Worm (Caenorhabditis elegans) whole organism, young adult: Measurements from ENCODE around the gene F26D2.3.

Source experiments
- B0019.2 ChIP-seq: fragments of 200-800 bp; sonication (Bioruptor generic); conservative IDR thresholded peaks from 2 replicates; pipeline ENCODE4 v1.3.6; 2022; ENCODE audit warnings: missing genetic modification reagents, missing genetic modification characterization, missing compliant biosample characterization
- B0261.1 ChIP-seq: sonication (generic microtip); optimal IDR thresholded peaks from 2 replicates; lab custom pipeline; 2016; ENCODE audit warnings: mild to moderate bottlenecking, missing genetic modification characterization, moderate library complexity, missing compliant biosample characterization
- B0336.3 ChIP-seq: fragments of 200-800 bp; sonication (Bioruptor generic); IDR thresholded peaks from 2 replicates; pipeline ENCODE4 v1.3.6; 2022; ENCODE audit warnings: missing genetic modification characterization, missing compliant biosample characterization
- F10E7.11 ChIP-seq: sonication (generic microtip); optimal IDR thresholded peaks from 2 replicates; lab custom pipeline; 2017; ENCODE audit warnings: mild to moderate bottlenecking, missing genetic modification characterization, moderate library complexity, missing compliant biosample characterization
- F23B12.7 ChIP-seq: sonication (generic microtip); optimal IDR thresholded peaks from 2 replicates; lab custom pipeline; 2017; ENCODE audit warnings: missing genetic modification characterization, mild to moderate bottlenecking, missing compliant biosample characterization, antibody characterized with exemption, moderate library complexity; ENCODE audit not compliant: insufficient read depth
- F49E8.2 ChIP-seq: sonication (generic microtip); optimal IDR thresholded peaks from 3 replicates; lab custom pipeline; 2017; ENCODE audit warnings: missing genetic modification characterization, mild to moderate bottlenecking, missing compliant biosample characterization, antibody characterized with exemption, moderate library complexity; ENCODE audit not compliant: insufficient read depth
- K11D2.4 ChIP-seq: fragments of 200-800 bp; sonication (Bioruptor generic); IDR thresholded peaks from 2 replicates; pipeline ENCODE4 v1.3.6; 2022; ENCODE audit warnings: missing genetic modification reagents, missing genetic modification characterization, missing compliant biosample characterization
- T07F8.4 ChIP-seq: sonication (generic microtip); optimal IDR thresholded peaks from 2 replicates; lab custom pipeline; 2016; ENCODE audit warnings: mild to moderate bottlenecking, missing genetic modification characterization, moderate library complexity, missing compliant biosample characterization
- akir-1 ChIP-seq: fragments of 200-800 bp; sonication (Bioruptor generic); optimal IDR thresholded peaks from 2 replicates; lab custom pipeline; 2018; ENCODE audit warnings: mild to moderate bottlenecking, missing genetic modification characterization, moderate library complexity, missing compliant biosample characterization
- athp-1 ChIP-seq: sonication (generic microtip); optimal IDR thresholded peaks from 2 replicates; lab custom pipeline; 2017; ENCODE audit warnings: mild to moderate bottlenecking, missing genetic modification characterization, missing compliant biosample characterization
- attf-3 ChIP-seq: fragments of 200-800 bp; sonication (Bioruptor generic); conservative IDR thresholded peaks from 2 replicates; pipeline ENCODE4 v1.3.6; 2022; ENCODE audit warnings: missing genetic modification reagents, missing genetic modification characterization, missing compliant biosample characterization
- cebp-1 ChIP-seq, 2 experiments: fragments of 200-800 bp in 1 of 2; sonication (Bioruptor generic) in 1 of 2; sonication (generic microtip) in 1 of 2; IDR thresholded peaks in 1 of 2; optimal IDR thresholded peaks in 1 of 2; 2 replicates each; pipeline versions ENCODE4 v1.3.6 to Lab custom; 2017 to 2022; ENCODE audit warnings: missing compliant biosample characterization in 2 of 2, missing genetic modification characterization in 2 of 2, mild to moderate bottlenecking in 1 of 2, missing genetic modification reagents in 1 of 2, moderate library complexity in 1 of 2
- ceh-58 ChIP-seq: fragments of 200-800 bp; sonication (Bioruptor generic); IDR thresholded peaks from 2 replicates; pipeline ENCODE4 v1.3.6; 2022; ENCODE audit warnings: missing genetic modification characterization, missing compliant biosample characterization
- efl-1 ChIP-seq: fragments of 150-350 bp; optimal IDR thresholded peaks from 2 replicates; lab custom pipeline; 2014; ENCODE audit warnings: missing biosample characterization, missing genetic modification reagents, missing genetic modification characterization
- hlh-12 ChIP-seq: sonication (generic microtip); optimal IDR thresholded peaks from 2 replicates; lab custom pipeline; 2016; ENCODE audit warnings: missing genetic modification characterization, missing compliant biosample characterization
- hmg-20 ChIP-seq: fragments of 200-800 bp; sonication (Bioruptor generic); IDR thresholded peaks from 2 replicates; pipeline ENCODE4 v1.3.6; 2022; ENCODE audit warnings: missing genetic modification reagents, missing genetic modification characterization, missing compliant biosample characterization
- lag-1 ChIP-seq: fragments of 200-800 bp; sonication (Bioruptor generic); IDR thresholded peaks from 2 replicates; pipeline ENCODE4 v1.3.6; 2022; ENCODE audit warnings: missing genetic modification reagents, missing genetic modification characterization, missing compliant biosample characterization
- lsl-1 ChIP-seq: fragments of 200-800 bp; sonication (Bioruptor generic); optimal IDR thresholded peaks from 2 replicates; lab custom pipeline; 2018; ENCODE audit warnings: mild to moderate bottlenecking, missing genetic modification characterization, moderate library complexity, missing compliant biosample characterization
- madf-8 ChIP-seq: fragments of 200-800 bp; sonication (Bioruptor generic); conservative IDR thresholded peaks from 2 replicates; pipeline ENCODE4 v1.3.6; 2022; ENCODE audit warnings: missing genetic modification reagents, missing genetic modification characterization, missing compliant biosample characterization
- nfyb-1 ChIP-seq: fragments of 200-800 bp; sonication (Bioruptor generic); IDR thresholded peaks from 2 replicates; pipeline ENCODE4 v1.3.6; 2022; ENCODE audit warnings: missing genetic modification reagents, missing genetic modification characterization, missing compliant biosample characterization
- nhr-27 ChIP-seq: fragments of 200-800 bp; sonication (Bioruptor generic); optimal IDR thresholded peaks from 2 replicates; lab custom pipeline; 2018; ENCODE audit warnings: mild to moderate bottlenecking, missing genetic modification characterization, moderate library complexity, missing compliant biosample characterization
- pha-4 ChIP-seq: fragments of 150-350 bp; sonication (generic microtip); optimal IDR thresholded peaks from 2 replicates; lab custom pipeline; 2014; ENCODE audit warnings: missing biosample characterization, missing genetic modification reagents, missing genetic modification characterization
- rcor-1 ChIP-seq: fragments of 200-800 bp; sonication (Bioruptor generic); IDR thresholded peaks from 2 replicates; pipeline ENCODE4 v1.3.6; 2022; ENCODE audit warnings: missing genetic modification reagents, missing genetic modification characterization, missing compliant biosample characterization
- rpc-1 ChIP-seq, 2 experiments: fragments of 150-350 bp in 1 of 2; sonication (generic microtip) in 1 of 2; optimal IDR thresholded peaks; 2 replicates each; lab custom pipeline; 2014 to 2018; ENCODE audit warnings: missing biosample characterization in 1 of 2, missing genetic modification characterization in 1 of 2, missing genetic modification reagents in 1 of 2, missing genotype in 1 of 2
- sdz-38 ChIP-seq: sonication (generic microtip); optimal IDR thresholded peaks from 2 replicates; lab custom pipeline; 2016; ENCODE audit warnings: missing genotype, missing genetic modification characterization, missing compliant biosample characterization
- sptf-2 ChIP-seq: fragments of 200-800 bp; sonication (Bioruptor generic); optimal IDR thresholded peaks from 2 replicates; lab custom pipeline; 2018; ENCODE audit warnings: mild to moderate bottlenecking, missing genetic modification characterization, missing compliant biosample characterization
- tbp1 ChIP-seq: fragments of 200-800 bp; sonication (Bioruptor generic); optimal IDR thresholded peaks from 2 replicates; lab custom pipeline; 2018; ENCODE audit warnings: mild to moderate bottlenecking, missing genetic modification characterization, missing compliant biosample characterization
- xnd-1 ChIP-seq: sonication (generic microtip); optimal IDR thresholded peaks from 2 replicates; lab custom pipeline; 2016; ENCODE audit warnings: missing genotype, missing genetic modification reagents, missing genetic modification characterization, missing compliant biosample characterization
- ztf-18 ChIP-seq: sonication (generic microtip); optimal IDR thresholded peaks from 2 replicates; lab custom pipeline; 2016; ENCODE audit warnings: missing genotype, mild to moderate bottlenecking, missing genetic modification characterization, missing compliant biosample characterization
- ztf-22 ChIP-seq: fragments of 200-800 bp; sonication (Bioruptor generic); optimal IDR thresholded peaks from 2 replicates; lab custom pipeline; 2018; ENCODE audit warnings: mild to moderate bottlenecking, missing genetic modification characterization, moderate library complexity, missing compliant biosample characterization
- ztf-28 ChIP-seq: fragments of 200-800 bp; sonication (Bioruptor generic); IDR thresholded peaks from 2 replicates; pipeline ENCODE4 v1.3.6; 2022; ENCODE audit warnings: missing genetic modification reagents, missing genetic modification characterization, missing compliant biosample characterization

Gene F26D2.3

DNA sequence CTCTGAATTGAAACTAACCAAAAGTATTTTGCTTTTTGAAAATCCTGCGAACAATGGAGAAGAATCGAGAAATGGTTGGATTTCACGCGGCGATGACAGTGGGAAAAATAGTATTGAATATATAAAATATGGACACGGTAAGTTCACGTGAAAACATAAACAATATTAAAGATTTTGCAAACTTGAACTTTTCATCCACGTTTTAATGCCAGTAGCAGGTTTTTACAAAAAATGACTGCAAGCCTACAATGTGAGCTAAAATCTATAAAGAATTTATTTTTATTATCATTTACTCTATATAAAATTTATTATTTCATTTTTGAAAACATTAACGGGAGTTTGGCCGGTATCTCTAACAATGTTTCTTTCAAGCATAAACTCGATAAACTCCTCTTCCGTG lies 21.7 kb downstream of the F26D2.3 start, which contains the start of gene F26D2.10:
Gene F26D2.10, minus strand, starts transcription at position 101 of the 400 bp plus-strand sequence.
- TF ChIP-seq ztf-22 = no peak
- no peak for TF ChIP-seq F10E7.11
- no peak for TF ChIP-seq F49E8.2 (tag; lab: Kevin White, UChicago)
- TF ChIP-seq F23B12.7 (tag; lab: Kevin White, UChicago) = no peak
- TF ChIP-seq athp-1 (tag; lab: Kevin White, UChicago) = no peak
- no peak for TF ChIP-seq hlh-12
- TF ChIP-seq xnd-1 = no peak
- no peak for TF ChIP-seq ceh-58 (GFP tag; lab: Robert Waterston, UW)
- no peak for TF ChIP-seq pha-4 (tag; lab: Kevin White, UChicago)
- TF ChIP-seq B0336.3 (GFP tag; lab: Robert Waterston, UW) = no peak
- TF ChIP-seq T07F8.4 (tag; lab: Kevin White, UChicago) = no peak

DNA sequence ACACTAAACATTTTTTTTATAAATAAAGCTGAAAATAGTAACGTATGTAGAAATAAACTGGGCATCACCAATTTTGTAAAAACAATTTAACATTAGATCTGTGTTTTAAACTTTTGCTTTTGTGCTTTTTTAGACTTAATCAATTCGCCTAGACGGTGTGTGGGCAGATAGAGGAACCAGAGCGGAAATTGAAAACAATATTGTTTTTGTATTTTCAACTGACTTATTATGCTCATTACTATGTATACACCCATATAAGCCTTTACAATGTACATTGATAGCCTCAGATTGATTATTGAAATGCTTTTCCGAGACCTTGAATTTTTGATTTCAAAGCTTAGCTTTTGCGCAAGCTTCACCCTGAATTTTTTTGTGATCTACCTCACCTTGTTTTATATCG lies 22.2 kb downstream of the F26D2.3 start, which contains the start of gene str-73:
Gene str-73, plus strand, starts transcription at position 301 of the 400 bp plus-strand sequence.
- TF ChIP-seq tbp1 = no peak
- no peak for TF ChIP-seq akir-1 (GFP tag; lab: Kevin White, UChicago)

DNA sequence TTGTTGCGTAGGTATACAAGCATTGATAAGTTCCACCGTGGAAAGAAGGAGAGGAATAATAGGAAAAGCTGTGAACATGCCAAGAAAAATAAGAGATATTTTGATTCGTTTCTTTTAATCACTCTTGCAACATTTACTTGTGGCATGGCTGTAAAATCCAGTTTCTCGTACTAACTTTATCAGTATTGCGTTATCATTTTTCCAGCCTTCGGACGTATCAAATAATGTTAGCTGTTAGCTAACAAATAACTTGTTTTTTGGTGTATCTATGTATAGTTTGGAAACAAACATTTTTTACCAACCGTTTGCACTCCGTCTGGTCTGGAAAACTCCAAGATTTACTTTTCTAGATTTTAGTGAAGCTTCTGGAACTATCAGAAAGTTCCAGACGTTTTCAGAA lies 25.7 kb downstream of the F26D2.3 start, which contains the start of gene clec-234:
Gene clec-234, minus strand, starts transcription at position 101 of the 400 bp plus-strand sequence.
- TF ChIP-seq akir-1 (GFP tag; lab: Kevin White, UChicago) = no peak
- no peak for TF ChIP-seq efl-1
- no peak for TF ChIP-seq rcor-1
- TF ChIP-seq B0019.2 (GFP tag; lab: Robert Waterston, UW) = no peak
- no peak for TF ChIP-seq F23B12.7 (tag; lab: Kevin White, UChicago)
- TF ChIP-seq attf-3 (GFP tag; lab: Robert Waterston, UW) = no peak
- TF ChIP-seq lag-1 = no peak
- no peak for TF ChIP-seq hlh-12
- TF ChIP-seq sdz-38 = no peak
- no peak for TF ChIP-seq T07F8.4 (tag; lab: Kevin White, UChicago)
- no peak for TF ChIP-seq tbp1
- TF ChIP-seq athp-1 (tag; lab: Kevin White, UChicago) = no peak
- no peak for TF ChIP-seq madf-8 (GFP tag; lab: Robert Waterston, UW)

DNA sequence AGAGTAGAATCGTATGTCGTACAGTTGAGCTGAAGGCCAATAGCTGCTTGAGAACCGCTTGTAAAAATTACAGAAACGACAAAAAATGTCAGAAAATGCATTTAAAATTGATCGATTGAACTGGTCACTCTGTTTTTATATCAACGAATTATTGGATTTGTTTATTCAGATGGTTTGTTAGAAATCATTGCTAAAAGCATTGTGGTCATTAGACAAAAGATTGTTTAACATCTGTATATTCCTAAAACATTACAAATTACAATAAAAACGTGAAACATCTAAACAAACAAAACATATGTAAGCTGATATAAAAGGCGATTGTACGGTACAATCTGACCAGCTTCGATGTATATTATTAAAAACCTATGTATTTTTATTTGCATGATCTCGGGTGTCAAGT lies 27.7 kb downstream of the F26D2.3 start, which contains the start of the genes F26D2.13 and F26D2.14:
Gene F26D2.13, minus strand, starts transcription at position 101 of the 400 bp plus-strand sequence.
Gene F26D2.14, plus strand, starts transcription at position 346 of the 400 bp plus-strand sequence.
- TF ChIP-seq nhr-27 = no peak
- TF ChIP-seq, all 124 proteins: peak for 0

DNA sequence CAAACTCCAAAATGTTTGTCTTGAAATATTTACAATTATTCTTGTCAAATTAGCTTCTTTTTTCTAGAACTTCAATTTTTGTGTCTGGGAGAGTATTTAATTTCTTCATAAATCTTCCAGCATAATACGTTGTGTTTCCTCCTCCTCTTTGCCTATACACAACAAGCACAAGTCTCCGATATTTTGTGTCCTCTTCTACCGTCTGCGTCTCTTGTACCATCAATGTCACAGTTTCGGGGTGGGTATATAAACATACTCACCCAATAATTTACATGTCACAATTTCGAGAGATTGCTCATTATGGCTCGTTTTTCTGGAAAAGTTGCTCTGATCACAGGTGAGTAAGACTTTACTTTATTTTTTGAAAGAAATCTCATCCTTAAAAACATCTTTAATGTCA lies 29.8 kb downstream of the F26D2.3 start, which contains the start of gene F26D2.15:
Gene F26D2.15, plus strand, starts transcription at position 301 of the 400 bp plus-strand sequence.
- TF ChIP-seq cebp-1 (GFP tag; IDR thresholded peaks at IDR 0.05; lab: Robert Waterston, UW) = no peak
- TF ChIP-seq cebp-1 (tag; optimal IDR thresholded peaks at IDR 0.05; lab: Kevin White, UChicago) = no peak
- no peak for TF ChIP-seq B0261.1 (tag; lab: Kevin White, UChicago)
- no peak for TF ChIP-seq ztf-18
- no peak for TF ChIP-seq sptf-2
- TF ChIP-seq nfyb-1 (GFP tag; lab: Robert Waterston, UW) = no peak
- TF ChIP-seq ztf-28 = no peak
- TF ChIP-seq hmg-20 (GFP tag; lab: Robert Waterston, UW) = no peak
- TF ChIP-seq K11D2.4 (GFP tag; lab: Robert Waterston, UW) = no peak
- TF ChIP-seq rpc-1 (optimal IDR thresholded peaks at IDR 0.05; lab: Kevin White, UChicago) = no peak
- TF ChIP-seq rpc-1 (tag; optimal IDR thresholded peaks at IDR 0.05; lab: Kevin White, UChicago) = no peak
- no peak for TF ChIP-seq lsl-1 (GFP tag; lab: Kevin White, UChicago)
